Fruit fly (Drosophila melanogaster) whole organism, pupa: ENCODE measurements around the gene Lerp.
A peak's percentile ranks its signal among the peaks of the same experiment; 100 is the strongest.

Experiments
- CG12605 ChIP-seq: fragments of 200-800 bp; sonication (Bioruptor generic); IDR thresholded peaks from 2 replicates; pipeline ENCODE4 v1.3.6; 2022; ENCODE audit warnings: missing biosample characterization, missing genetic modification characterization
- CG13204 ChIP-seq: fragments of 200-800 bp; sonication (Bioruptor generic); optimal IDR thresholded peaks from 2 replicates; lab custom pipeline; 2018; ENCODE audit warnings: missing biosample characterization, mild to moderate bottlenecking, missing genetic modification characterization, moderate library complexity
- CG15710 ChIP-seq: fragments of 200-800 bp; sonication (Bioruptor generic); optimal IDR thresholded peaks from 2 replicates; lab custom pipeline; 2018; ENCODE audit warnings: missing biosample characterization, mild to moderate bottlenecking, missing genetic modification characterization, moderate library complexity
- CG32121 ChIP-seq: fragments of 200-800 bp; sonication (Bioruptor generic); IDR thresholded peaks from 2 replicates; pipeline ENCODE4 v1.3.6; 2022; ENCODE audit warnings: missing biosample characterization, missing genetic modification characterization
- CG4496 ChIP-seq: fragments of 200-800 bp; sonication (Bioruptor generic); IDR thresholded peaks from 3 replicates; pipeline ENCODE4 v1.3.6; 2022; ENCODE audit warnings: missing biosample characterization, missing genetic modification characterization
- EcR ChIP-seq: fragments of 200-800 bp; sonication (Bioruptor generic); optimal IDR thresholded peaks from 3 replicates; lab custom pipeline; 2019; ENCODE audit warnings: missing biosample characterization, missing genetic modification characterization, mild to moderate bottlenecking, moderate library complexity, missing genetic modification reagents
- Pif1A ChIP-seq: fragments of 200-800 bp; sonication (Bioruptor generic); optimal IDR thresholded peaks from 3 replicates; lab custom pipeline; 2016; ENCODE audit warnings: missing biosample characterization, missing genetic modification characterization
- rn ChIP-seq: fragments of 200-800 bp; sonication (Bioruptor generic); IDR thresholded peaks from 2 replicates; pipeline ENCODE4 v1.3.6; 2022; ENCODE audit warnings: missing biosample characterization, missing genetic modification characterization

DNA sequence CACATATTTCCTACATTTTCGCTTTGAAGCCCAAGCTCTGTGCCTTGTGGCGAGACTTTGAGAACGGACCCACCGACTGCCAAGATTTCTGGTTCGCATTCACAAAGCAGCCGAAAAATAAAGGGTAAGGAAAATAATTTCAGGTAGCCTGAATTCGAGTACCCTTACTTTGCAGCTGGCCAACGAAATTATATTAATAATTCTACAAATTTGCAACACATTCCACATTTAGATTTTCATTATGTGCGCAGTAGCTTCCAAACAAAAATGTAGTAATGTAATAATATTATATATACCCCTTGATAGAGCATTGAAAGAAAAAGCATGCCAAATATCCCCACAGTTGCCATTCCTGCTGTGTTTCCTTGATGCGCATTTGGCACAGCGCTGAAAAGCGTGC is 16.5 kb downstream of the Lerp start:
- TF ChIP-seq CG32121 (GFP tag; lab: Robert Waterston, UW) (no peak), CG13204 (no peak), EcR (GFP tag; lab: Kevin White, UChicago) (no peak), CG12605 (GFP tag; lab: Robert Waterston, UW) (no peak), CG15710 (tag; lab: Kevin White, UChicago) (no peak), rn (no peak), Pif1A (peak; percentile 8), CG4496 (no peak)
